Fruit fly (Drosophila melanogaster) S2 (cell line): ENCODE data around the gene CG34245.

Experiments
- CG8478 ChIP-seq: fragments of >200 bp; optimal IDR thresholded peaks from 2 replicates; lab custom pipeline; 2018
- CTCF ChIP-seq, 2 experiments: fragments of >200 bp; optimal IDR thresholded peaks; 2 replicates each; lab custom pipeline; 2018

DNA sequence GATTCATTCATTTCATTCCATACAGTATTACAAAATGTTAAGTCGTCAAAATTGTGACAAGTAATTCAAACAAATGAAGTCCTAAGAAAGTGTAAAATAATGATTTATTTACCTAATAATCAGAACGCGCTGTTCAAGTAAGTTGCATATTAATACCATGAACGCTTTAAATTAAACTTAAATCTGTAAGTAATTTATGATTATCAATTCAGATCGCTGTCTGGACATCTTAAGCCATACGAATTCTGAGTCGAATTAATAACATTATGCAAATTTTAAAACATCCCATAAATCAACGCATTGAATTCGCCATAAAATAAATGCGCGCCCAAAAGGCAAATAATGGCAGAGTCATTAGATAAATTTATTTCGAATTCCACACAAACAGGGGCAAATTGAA, at the start of gene CG34245:
- TF ChIP-seq CTCF (optimal IDR thresholded peaks at IDR 0.05; lab: Kevin White, UChicago) (no peak), CG8478 (lab: Kevin White, UChicago) (no peak)
